Worm (Caenorhabditis elegans) whole organism, L4/young adult: Measurements from ENCODE around the gene C10G8.2.

Experiments used
- W03F9.2 ChIP-seq: fragments of 150-350 bp; optimal IDR thresholded peaks from 2 replicates; lab custom pipeline; 2014; ENCODE audit warnings: missing biosample characterization, missing genetic modification characterization
- dao-5 ChIP-seq: sonication (generic microtip); optimal IDR thresholded peaks from 2 replicates; lab custom pipeline; 2016; ENCODE audit warnings: missing genotype, missing genetic modification characterization, moderate library complexity, missing compliant biosample characterization
- him-1 ChIP-seq: sonication (generic microtip); optimal IDR thresholded peaks from 2 replicates; lab custom pipeline; 2016; ENCODE audit warnings: missing genotype, missing genetic modification reagents, missing genetic modification characterization, missing compliant biosample characterization

The C10G8.2 gene

ce11 chrV:5339497-5339896, 25.3 kb downstream of the C10G8.2 start, which contains the start of gene srg-27:
TSS of gene srg-27 (plus strand) at chrV:5339797.
- TF ChIP-seq him-1 (no peak), dao-5 (tag; lab: Kevin White, UChicago) (no peak)

DNA sequence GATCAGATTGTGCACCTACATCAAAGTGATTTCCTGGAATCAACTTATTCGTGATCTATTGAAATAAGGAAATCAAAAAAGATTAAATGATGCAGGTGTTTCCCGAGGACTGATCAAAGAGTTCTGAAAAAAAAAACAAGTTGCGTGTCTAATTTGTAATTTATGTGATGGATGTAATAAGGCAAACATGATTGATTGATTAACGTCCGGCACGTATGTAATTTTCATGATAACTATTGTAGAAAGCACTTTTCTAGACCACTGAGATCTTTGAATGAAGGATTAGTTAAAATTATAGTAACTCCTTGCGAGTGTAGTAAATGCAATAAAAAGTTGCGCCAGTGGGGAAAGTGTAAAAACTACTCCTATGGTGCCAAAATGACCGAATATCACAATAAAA, 31.2 kb downstream of the C10G8.2 start, which contains the start of gene srg-25:
Gene srg-25, minus strand, starts transcription at position 101 of the 400 bp plus-strand sequence.
- TF ChIP-seq him-1 = no peak
- no peak for TF ChIP-seq dao-5 (tag; lab: Kevin White, UChicago)
- TF ChIP-seq W03F9.2 (tag; lab: Kevin White, UChicago) = no peak

DNA sequence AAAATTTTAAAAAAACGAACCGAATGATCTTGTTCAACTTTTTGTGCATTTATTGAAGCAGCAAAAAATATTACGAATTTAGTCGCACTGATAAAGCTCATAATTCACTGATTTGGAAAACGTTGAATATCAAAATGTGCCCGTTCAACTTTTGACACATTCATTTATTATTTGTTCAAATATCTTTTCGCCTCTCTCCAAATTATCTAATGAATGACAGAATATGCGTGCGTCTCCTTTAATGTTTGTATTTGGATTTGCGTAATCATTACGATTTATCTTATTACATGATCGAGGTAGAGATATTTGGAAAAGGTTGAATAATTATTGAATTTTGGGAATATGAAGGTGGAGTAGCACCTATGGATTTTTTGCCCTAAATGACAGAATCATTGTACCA, 35.3 kb downstream of the C10G8.2 start, which contains the start of gene T09D3.3:
Gene T09D3.3, minus strand, starts transcription at position 101 of the 400 bp plus-strand sequence.
- no peak for TF ChIP-seq him-1
- no peak for TF ChIP-seq dao-5 (tag; lab: Kevin White, UChicago)
- no peak for TF ChIP-seq W03F9.2 (tag; lab: Kevin White, UChicago)

DNA sequence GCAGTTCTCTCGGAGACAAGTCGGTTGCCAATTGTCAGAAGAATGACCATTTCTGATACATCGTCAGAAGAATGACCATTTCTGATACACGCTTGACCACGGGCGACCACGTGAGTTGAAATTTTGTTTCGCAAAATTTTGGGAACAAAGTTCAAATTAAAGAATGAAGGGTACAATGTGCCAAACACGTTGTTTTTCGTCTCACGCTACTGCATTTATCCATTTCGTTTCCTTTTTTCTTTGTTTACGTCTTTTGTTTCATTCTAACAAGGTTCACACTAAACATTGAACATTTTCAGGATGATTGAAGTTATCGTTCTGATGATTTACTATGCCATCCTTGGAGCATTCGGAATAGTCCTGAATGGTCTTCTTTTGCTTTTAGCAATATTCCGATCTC, 37.3 kb downstream of the C10G8.2 start, which contains the start of gene srd-9:
Gene srd-9, plus strand, starts transcription at position 301 of the 400 bp plus-strand sequence.
- TF ChIP-seq W03F9.2 (tag; lab: Kevin White, UChicago) (no peak), him-1 (no peak), dao-5 (tag; lab: Kevin White, UChicago) (no peak)

- TF ChIP-seq him-1 = no peak
- TF ChIP-seq W03F9.2 (tag; lab: Kevin White, UChicago) = no peak
- TF ChIP-seq dao-5 (tag; lab: Kevin White, UChicago) = no peak
These were observed 44.6 kb downstream of the C10G8.2 start, which contains the start of gene nhr-216 for ce11 chrV:5358772-5359171. TSS of gene nhr-216 (minus strand) at chrV:5358872.

DNA sequence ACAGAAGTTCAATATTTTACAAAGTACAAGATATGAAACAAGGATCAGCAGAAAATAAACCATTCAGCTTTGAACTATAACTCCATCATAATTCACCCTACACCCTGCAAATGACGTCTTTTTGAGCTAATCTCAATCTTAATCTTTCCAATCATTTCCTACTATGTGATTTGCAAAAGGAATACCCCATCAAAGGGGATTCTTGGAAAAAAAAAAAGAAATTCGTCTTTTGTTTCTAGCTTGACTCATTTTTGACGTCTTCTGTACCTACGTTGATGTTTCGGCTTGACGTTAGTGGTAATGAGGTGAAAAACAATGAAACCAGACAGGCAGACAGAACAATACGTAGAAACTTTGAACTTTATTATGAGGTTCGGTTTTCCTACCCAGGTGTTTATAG, 48.0 kb downstream of the C10G8.2 start:
- TF ChIP-seq him-1 (no peak), dao-5 (tag; lab: Kevin White, UChicago) (no peak), W03F9.2 (tag; lab: Kevin White, UChicago) (no peak)

DNA sequence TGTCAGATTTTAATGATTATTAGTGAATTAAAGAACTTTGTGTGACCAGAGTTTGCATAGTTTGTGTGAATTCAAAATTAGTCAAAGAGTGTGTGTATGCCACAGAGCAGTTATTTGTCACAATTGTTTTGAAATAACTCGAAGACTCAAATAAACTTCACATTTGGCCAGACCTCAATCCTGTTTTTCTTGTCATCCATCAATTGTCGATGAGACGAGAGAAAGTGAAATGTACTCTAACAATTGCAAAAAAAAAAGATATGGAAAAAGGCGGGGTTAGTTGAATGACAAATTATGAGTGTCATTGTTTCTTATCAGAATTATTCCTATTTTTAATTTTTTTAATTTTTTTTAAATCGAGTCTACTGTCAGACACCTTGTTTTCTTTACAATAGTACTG, 50.7 kb downstream of the C10G8.2 start, which contains the start of gene T09D3.8:
Gene T09D3.8, plus strand, starts transcription at position 301 of the 400 bp plus-strand sequence.
- no peak for TF ChIP-seq him-1
- TF ChIP-seq dao-5 (tag; lab: Kevin White, UChicago) = no peak
- no peak for TF ChIP-seq W03F9.2 (tag; lab: Kevin White, UChicago)
